Worm (Caenorhabditis elegans): ENCODE measurements around the gene kcnl-1.

DNA sequence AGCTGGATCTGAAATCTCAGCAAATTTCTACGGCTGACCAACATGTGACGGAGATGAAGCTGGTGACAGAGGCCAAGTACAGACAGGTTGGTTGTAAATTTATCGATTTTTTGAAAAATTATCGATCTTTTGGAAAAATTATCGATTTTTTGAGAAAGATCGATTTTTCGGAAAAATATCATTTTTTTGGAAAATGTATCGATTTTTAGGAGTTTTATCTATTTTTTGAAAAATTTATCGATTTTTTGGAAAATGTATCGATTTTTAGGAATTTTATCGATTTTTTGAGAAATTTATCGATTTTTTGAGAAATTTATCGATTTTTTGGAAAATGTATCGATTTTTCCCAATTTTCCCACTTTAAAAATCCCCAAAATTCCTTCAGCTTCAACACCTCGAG, 64.8 kb downstream of the kcnl-1 start:
- TF ChIP-seq unc-62 (GFP tag; optimal IDR thresholded peaks at IDR 0.05) (no peak), R02D3.7 (tag; optimal IDR thresholded peaks at IDR 0.05) (no peak), ceh-82 (tag; optimal IDR thresholded peaks at IDR 0.05) (no peak), egl-27 (tag; optimal IDR thresholded peaks at IDR 0.05) (no peak), lin-39 (tag; optimal IDR thresholded peaks at IDR 0.05) (no peak), ztf-11 (tag; optimal IDR thresholded peaks at IDR 0.05) (no peak), lin-13 (GFP tag; optimal IDR thresholded peaks at IDR 0.05) (no peak), nhr-23 (tag; optimal IDR thresholded peaks at IDR 0.05) (no peak), skn-1 (tag; optimal IDR thresholded peaks at IDR 0.05) (no peak)
